Worm (Caenorhabditis elegans) whole organism, early embryonic: ENCODE measurements around the gene ssr-2.

ENCODE experiments used
- B0310.2 ChIP-seq: sonication (generic microtip); optimal IDR thresholded peaks from 2 replicates; lab custom pipeline; 2016; ENCODE audit warnings: mild to moderate bottlenecking, missing genetic modification characterization, missing compliant biosample characterization
- F13C5.2 ChIP-seq: sonication (generic microtip); optimal IDR thresholded peaks from 2 replicates; lab custom pipeline; 2017; ENCODE audit warnings: mild to moderate bottlenecking, missing genetic modification characterization, inconsistent platforms, missing compliant biosample characterization
- aly-1 ChIP-seq: sonication (generic microtip); optimal IDR thresholded peaks from 2 replicates; lab custom pipeline; 2016; ENCODE audit warnings: missing genetic modification characterization, missing compliant biosample characterization
- ama-1 ChIP-seq: fragments of 150-350 bp; optimal IDR thresholded peaks from 2 replicates; lab custom pipeline; 2014
- ceh-13 ChIP-seq: fragments of 200-800 bp; sonication (Bioruptor generic); optimal IDR thresholded peaks from 2 replicates; lab custom pipeline; 2018; ENCODE audit warnings: mild to moderate bottlenecking, missing genetic modification characterization, missing compliant biosample characterization
- ceh-36 ChIP-seq: sonication (generic microtip); optimal IDR thresholded peaks from 2 replicates; lab custom pipeline; 2016; ENCODE audit warnings: missing genetic modification characterization, inconsistent platforms, missing compliant biosample characterization
- ets-7 ChIP-seq: sonication (generic microtip); optimal IDR thresholded peaks from 2 replicates; lab custom pipeline; 2016; ENCODE audit warnings: missing genotype, missing genetic modification characterization, missing compliant biosample characterization
- flt-1 ChIP-seq: fragments of 200-800 bp; sonication (Bioruptor generic); IDR thresholded peaks from 2 replicates; pipeline ENCODE4 v1.3.6; 2022; ENCODE audit warnings: missing genetic modification characterization, missing compliant biosample characterization
- hmbx-1 ChIP-seq: sonication (generic microtip); optimal IDR thresholded peaks from 2 replicates; lab custom pipeline; 2016; ENCODE audit warnings: mild to moderate bottlenecking, missing genetic modification characterization, missing compliant biosample characterization
- hmg-4 ChIP-seq: fragments of 200-800 bp; sonication (Bioruptor generic); optimal IDR thresholded peaks from 2 replicates; lab custom pipeline; 2018; ENCODE audit warnings: mild to moderate bottlenecking, missing genetic modification characterization, missing compliant biosample characterization
- hnd-1 ChIP-seq: sonication (generic microtip); optimal IDR thresholded peaks from 2 replicates; lab custom pipeline; 2016; ENCODE audit warnings: missing genetic modification characterization, missing compliant biosample characterization
- pes-1 ChIP-seq: fragments of 200-800 bp; sonication (Bioruptor generic); IDR thresholded peaks from 2 replicates; pipeline ENCODE4 v1.3.6; 2022; ENCODE audit warnings: missing genetic modification reagents, missing genetic modification characterization, missing compliant biosample characterization
- scrt-1 ChIP-seq: fragments of 200-800 bp; sonication (Bioruptor generic); IDR thresholded peaks from 2 replicates; pipeline ENCODE4 v1.3.6; 2022; ENCODE audit warnings: missing genetic modification characterization, missing compliant biosample characterization
- sea-1 ChIP-seq: fragments of 200-800 bp; sonication (Bioruptor generic); conservative IDR thresholded peaks from 2 replicates; pipeline ENCODE4 v1.3.6; 2022; ENCODE audit warnings: missing genetic modification characterization, missing compliant biosample characterization
- tbx-11 ChIP-seq: fragments of 200-800 bp; sonication (Bioruptor generic); IDR thresholded peaks from 2 replicates; pipeline ENCODE4 v1.3.6; 2022; ENCODE audit warnings: missing genetic modification characterization, missing compliant biosample characterization
- tbx-37 ChIP-seq: fragments of 200-800 bp; sonication (Bioruptor generic); conservative IDR thresholded peaks from 2 replicates; pipeline ENCODE4 v1.3.6; 2022; ENCODE audit warnings: missing genetic modification reagents, missing genetic modification characterization, missing compliant biosample characterization
- tra-4 ChIP-seq: sonication (generic microtip); optimal IDR thresholded peaks from 2 replicates; lab custom pipeline; 2017; ENCODE audit warnings: missing genetic modification characterization, missing compliant biosample characterization

Gene ssr-2

DNA sequence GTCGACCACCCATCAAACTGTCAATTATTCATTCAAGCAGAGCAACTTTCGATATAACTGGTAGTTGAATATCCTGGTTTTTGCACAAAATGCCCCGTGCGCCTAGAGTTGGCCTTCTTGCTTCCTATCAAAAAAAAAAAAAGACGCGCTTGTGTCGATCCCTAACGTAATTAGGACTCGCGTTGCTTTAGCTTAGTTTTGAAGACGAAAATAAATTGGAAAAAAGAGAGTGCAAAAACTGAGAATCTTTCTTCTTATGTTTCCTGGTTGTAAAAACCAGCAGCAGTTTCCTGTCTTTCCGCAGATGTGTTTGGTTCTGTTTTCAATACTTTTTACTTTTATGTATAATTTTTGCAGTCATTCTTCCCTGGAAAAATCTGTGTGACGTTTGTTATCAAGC, 49.6 kb downstream of the ssr-2 start:
- TF ChIP-seq ceh-36 (tag; lab: Kevin White, UChicago) (no peak), tbx-37 (GFP tag; lab: Robert Waterston, UW) (no peak), B0310.2 (tag; lab: Kevin White, UChicago) (no peak), hnd-1 (tag; lab: Kevin White, UChicago) (no peak), tra-4 (tag; lab: Kevin White, UChicago) (no peak), hmg-4 (GFP tag; lab: Kevin White, UChicago) (no peak), hmbx-1 (tag; lab: Kevin White, UChicago) (no peak), F13C5.2 (tag; lab: Kevin White, UChicago) (no peak), flt-1 (no peak), ceh-13 (GFP tag; lab: Kevin White, UChicago) (no peak), ama-1 (lab: Kevin White, UChicago) (no peak), tbx-11 (no peak), ets-7 (tag; lab: Kevin White, UChicago) (no peak)

DNA sequence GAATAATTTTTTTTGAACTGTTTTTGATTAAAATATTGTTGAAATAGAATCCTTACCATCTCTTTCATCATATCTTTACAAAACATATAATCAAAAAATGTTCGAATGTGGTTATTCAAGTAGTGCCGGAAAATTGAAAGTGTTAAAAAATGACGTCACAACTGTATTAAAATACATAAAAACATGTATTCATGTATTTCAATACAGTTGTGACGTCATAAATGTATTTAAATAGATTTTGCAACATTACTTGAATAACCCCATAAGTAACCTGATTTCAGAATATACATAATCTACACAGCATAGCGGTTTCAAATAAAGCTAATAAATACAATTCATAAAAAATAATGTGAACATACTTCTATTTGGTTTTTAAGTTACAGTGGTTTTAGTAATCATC, 50.6 kb downstream of the ssr-2 start:
- TF ChIP-seq tra-4 (tag; lab: Kevin White, UChicago) (no peak), ama-1 (lab: Kevin White, UChicago) (no peak), pes-1 (GFP tag; lab: Robert Waterston, UW) (no peak), hnd-1 (tag; lab: Kevin White, UChicago) (no peak), ets-7 (tag; lab: Kevin White, UChicago) (no peak), sea-1 (GFP tag; lab: Robert Waterston, UW) (no peak), scrt-1 (GFP tag; lab: Robert Waterston, UW) (no peak), tbx-37 (GFP tag; lab: Robert Waterston, UW) (no peak), aly-1 (tag; lab: Kevin White, UChicago) (no peak), ceh-13 (GFP tag; lab: Kevin White, UChicago) (no peak)
